Fruit fly (Drosophila melanogaster) whole organism, embryonic: Measurements from ENCODE around the gene CG12177.

Source experiments
- Atf6 ChIP-seq: fragments of 200-800 bp; sonication (Bioruptor generic); IDR thresholded peaks from 2 replicates; pipeline ENCODE4 v1.3.6; 2022; ENCODE audit warnings: missing biosample characterization, missing genetic modification characterization
- C15 ChIP-seq: fragments of 200-800 bp; sonication (Bioruptor generic); IDR thresholded peaks from 3 replicates; pipeline ENCODE4 v1.3.6; 2022; ENCODE audit warnings: missing biosample characterization, missing genetic modification characterization
- CG11247 ChIP-seq: fragments of 200-800 bp; sonication (Bioruptor generic); IDR thresholded peaks from 2 replicates; pipeline ENCODE4 v1.3.6; 2022; ENCODE audit warnings: missing biosample characterization, missing genetic modification characterization
- CG11398 ChIP-seq: fragments of 200-800 bp; sonication (Bioruptor generic); optimal IDR thresholded peaks from 2 replicates; lab custom pipeline; 2016; ENCODE audit warnings: missing biosample characterization, missing genetic modification characterization
- CG12769 ChIP-seq: fragments of 200-800 bp; sonication (Bioruptor generic); optimal IDR thresholded peaks from 2 replicates; lab custom pipeline; 2019; ENCODE audit warnings: missing biosample characterization, mild to moderate bottlenecking, missing genetic modification characterization, moderate library complexity
- CG13775 ChIP-seq: fragments of 200-800 bp; sonication (Bioruptor generic); optimal IDR thresholded peaks from 3 replicates; lab custom pipeline; 2017; ENCODE audit warnings: missing biosample characterization, mild to moderate bottlenecking, missing genetic modification characterization
- CG14965 ChIP-seq: fragments of 200-800 bp; sonication (Bioruptor generic); optimal IDR thresholded peaks from 2 replicates; lab custom pipeline; 2016; ENCODE audit warnings: missing biosample characterization, missing genetic modification characterization, borderline replicate concordance
- CG15011 ChIP-seq: fragments of 200-800 bp; sonication (Bioruptor generic); optimal IDR thresholded peaks from 3 replicates; lab custom pipeline; 2018; ENCODE audit warnings: missing biosample characterization, mild to moderate bottlenecking, missing genetic modification characterization
- CG15601 ChIP-seq: fragments of 200-800 bp; sonication (Bioruptor generic); optimal IDR thresholded peaks from 3 replicates; lab custom pipeline; 2019; ENCODE audit warnings: missing biosample characterization, mild to moderate bottlenecking, missing genetic modification characterization, moderate library complexity
- CG1603 ChIP-seq: fragments of 200-800 bp; sonication (Bioruptor generic); optimal IDR thresholded peaks from 2 replicates; lab custom pipeline; 2019; ENCODE audit warnings: missing biosample characterization, mild to moderate bottlenecking, missing genetic modification characterization, moderate library complexity
- CG16813 ChIP-seq: fragments of 200-800 bp; sonication (Bioruptor generic); IDR thresholded peaks from 3 replicates; pipeline ENCODE4 v1.3.6; 2022; ENCODE audit warnings: missing biosample characterization, missing genetic modification characterization; ENCODE audit not compliant: partially characterized antibody
- CG1832 ChIP-seq: fragments of 200-800 bp; sonication (Bioruptor generic); optimal IDR thresholded peaks from 2 replicates; lab custom pipeline; 2017; ENCODE audit warnings: missing biosample characterization, mild to moderate bottlenecking, missing genetic modification characterization, inconsistent platforms
- CG18476 ChIP-seq: fragments of 200-800 bp; sonication (Bioruptor generic); optimal IDR thresholded peaks from 2 replicates; lab custom pipeline; 2016; ENCODE audit warnings: missing biosample characterization, mild to moderate bottlenecking, missing genetic modification characterization
- CG18619 ChIP-seq: fragments of 200-800 bp; sonication (Bioruptor generic); optimal IDR thresholded peaks from 3 replicates; lab custom pipeline; 2017; ENCODE audit warnings: missing biosample characterization, mild to moderate bottlenecking, missing genetic modification characterization
- CG2202 ChIP-seq: fragments of 200-800 bp; sonication (Bioruptor generic); optimal IDR thresholded peaks from 2 replicates; lab custom pipeline; 2018; ENCODE audit warnings: missing biosample characterization, mild to moderate bottlenecking, missing genetic modification characterization
- CG4404 ChIP-seq: fragments of 200-800 bp; sonication (Bioruptor generic); IDR thresholded peaks from 2 replicates; pipeline ENCODE4 v1.3.6; 2022; ENCODE audit warnings: missing biosample characterization, missing genetic modification characterization
- CG7556 ChIP-seq: fragments of 200-800 bp; sonication (Bioruptor generic); optimal IDR thresholded peaks from 2 replicates; lab custom pipeline; 2017; ENCODE audit warnings: missing biosample characterization, mild to moderate bottlenecking, missing genetic modification characterization
- CG8281 ChIP-seq: fragments of 200-800 bp; sonication (Bioruptor generic); optimal IDR thresholded peaks from 2 replicates; lab custom pipeline; 2018; ENCODE audit warnings: missing biosample characterization, mild to moderate bottlenecking, missing genetic modification characterization, moderate library complexity
- CG8290 ChIP-seq, 3 experiments: fragments of 200-800 bp; sonication (Bioruptor generic); optimal IDR thresholded peaks; 2 replicates each; lab custom pipeline; 2016 to 2019; ENCODE audit warnings: missing biosample characterization in 3 of 3, missing genetic modification characterization in 3 of 3, mild to moderate bottlenecking in 2 of 3, moderate library complexity in 1 of 3
- D ChIP-seq, 2 experiments: fragments of 200-800 bp in 1 of 2; fragments of >200 bp in 1 of 2; sonication (Bioruptor generic) in 1 of 2; optimal IDR thresholded peaks; 2 replicates in 1 of 2; 3 replicates in 1 of 2; lab custom pipeline; 2017; ENCODE audit warnings: mild to moderate bottlenecking in 1 of 2, missing biosample characterization in 1 of 2, missing genetic modification characterization in 1 of 2, missing genetic modification reagents in 1 of 2
- Neu2 ChIP-seq: fragments of 200-800 bp; sonication (Bioruptor generic); optimal IDR thresholded peaks from 3 replicates; lab custom pipeline; 2016; ENCODE audit warnings: missing biosample characterization, missing genetic modification characterization, borderline replicate concordance
- Opbp ChIP-seq: fragments of 200-800 bp; sonication (Bioruptor generic); IDR thresholded peaks from 3 replicates; pipeline ENCODE4 v1.3.6; 2022; ENCODE audit warnings: missing biosample characterization, missing genetic modification characterization; ENCODE audit not compliant: partially characterized antibody
- abd-A ChIP-seq: fragments of 200-800 bp; sonication (Bioruptor generic); optimal IDR thresholded peaks from 3 replicates; lab custom pipeline; 2019; ENCODE audit warnings: missing biosample characterization, mild to moderate bottlenecking, missing genetic modification characterization, moderate library complexity
- ap ChIP-seq: fragments of 200-800 bp; sonication (Bioruptor generic); IDR thresholded peaks from 2 replicates; pipeline ENCODE4 v1.3.6; 2022; ENCODE audit warnings: missing biosample characterization, missing genetic modification characterization
- btn ChIP-seq: fragments of 200-800 bp; sonication (Bioruptor generic); optimal IDR thresholded peaks from 2 replicates; lab custom pipeline; 2016; ENCODE audit warnings: missing biosample characterization, missing genetic modification characterization
- chn ChIP-seq: fragments of 200-800 bp; sonication (Bioruptor generic); optimal IDR thresholded peaks from 2 replicates; lab custom pipeline; 2016; ENCODE audit warnings: missing biosample characterization, missing genetic modification characterization
- emc ChIP-seq: fragments of 200-800 bp; sonication (Bioruptor generic); optimal IDR thresholded peaks from 2 replicates; lab custom pipeline; 2016; ENCODE audit warnings: missing biosample characterization, missing genetic modification characterization
- fd3F ChIP-seq: fragments of 200-800 bp; sonication (Bioruptor generic); optimal IDR thresholded peaks from 2 replicates; lab custom pipeline; 2018; ENCODE audit warnings: missing biosample characterization, mild to moderate bottlenecking, missing genetic modification characterization, moderate library complexity
- gcm ChIP-seq: fragments of 200-800 bp; sonication (Bioruptor generic); optimal IDR thresholded peaks from 2 replicates; lab custom pipeline; 2019; ENCODE audit warnings: missing biosample characterization, mild to moderate bottlenecking, missing genetic modification characterization, moderate library complexity
- gt ChIP-seq: fragments of 200-800 bp; sonication (Bioruptor generic); IDR thresholded peaks from 2 replicates; pipeline ENCODE4 v1.3.6; 2022; ENCODE audit warnings: missing biosample characterization, missing genetic modification characterization
- kah ChIP-seq: fragments of 200-800 bp; sonication (Bioruptor generic); optimal IDR thresholded peaks from 2 replicates; lab custom pipeline; 2018; ENCODE audit warnings: missing biosample characterization, mild to moderate bottlenecking, missing genetic modification characterization
- lilli ChIP-seq: fragments of 200-800 bp; sonication (Bioruptor generic); optimal IDR thresholded peaks from 3 replicates; lab custom pipeline; 2016; ENCODE audit warnings: missing biosample characterization, missing genetic modification characterization
- lov ChIP-seq, 2 experiments: fragments of 200-800 bp in 1 of 2; fragments of >200 bp in 1 of 2; sonication (Bioruptor generic) in 1 of 2; IDR thresholded peaks in 1 of 2; optimal IDR thresholded peaks in 1 of 2; 2 replicates in 1 of 2; 3 replicates in 1 of 2; pipeline versions ENCODE4 v1.3.6 to Lab custom; 2017 to 2022; ENCODE audit warnings: missing biosample characterization in 1 of 2, missing genetic modification characterization in 1 of 2
- mirr ChIP-seq: fragments of 200-800 bp; sonication (Bioruptor generic); optimal IDR thresholded peaks from 3 replicates; lab custom pipeline; 2018; ENCODE audit warnings: missing biosample characterization, mild to moderate bottlenecking, missing genetic modification characterization
- nom ChIP-seq: fragments of 200-800 bp; sonication (Bioruptor generic); optimal IDR thresholded peaks from 2 replicates; lab custom pipeline; 2017; ENCODE audit warnings: missing biosample characterization, missing genetic modification characterization, mild to moderate bottlenecking, moderate library complexity, missing genetic modification reagents
- psq ChIP-seq: fragments of 200-800 bp; sonication (Bioruptor generic); optimal IDR thresholded peaks from 2 replicates; lab custom pipeline; 2017; ENCODE audit warnings: missing biosample characterization, missing genetic modification characterization
- sc ChIP-seq, 3 experiments: fragments of >200 bp in 2 of 3; fragments of 200-800 bp in 1 of 3; sonication (Bioruptor generic) in 1 of 3; optimal IDR thresholded peaks; 2 replicates in 2 of 3; 3 replicates in 1 of 3; lab custom pipeline; 2017; ENCODE audit warnings: mild to moderate bottlenecking in 1 of 3, missing biosample characterization in 1 of 3, missing genetic modification characterization in 1 of 3, missing genetic modification reagents in 1 of 3
- schlank ChIP-seq: fragments of 200-800 bp; sonication (Bioruptor generic); optimal IDR thresholded peaks from 2 replicates; lab custom pipeline; 2018; ENCODE audit warnings: missing biosample characterization, mild to moderate bottlenecking, missing genetic modification characterization
- scrt ChIP-seq: fragments of 200-800 bp; sonication (Bioruptor generic); optimal IDR thresholded peaks from 2 replicates; lab custom pipeline; 2018; ENCODE audit warnings: missing biosample characterization, mild to moderate bottlenecking, missing genetic modification characterization, moderate library complexity
- slbo ChIP-seq: fragments of 200-800 bp; sonication (Bioruptor generic); IDR thresholded peaks from 2 replicates; pipeline ENCODE4 v1.3.6; 2022; ENCODE audit warnings: missing biosample characterization, missing genetic modification characterization
- slou ChIP-seq: fragments of 200-800 bp; sonication (Bioruptor generic); optimal IDR thresholded peaks from 3 replicates; lab custom pipeline; 2016; ENCODE audit warnings: missing biosample characterization, missing genetic modification characterization
- sqz ChIP-seq: fragments of 200-800 bp; sonication (Bioruptor generic); optimal IDR thresholded peaks from 3 replicates; lab custom pipeline; 2018; ENCODE audit warnings: missing biosample characterization, mild to moderate bottlenecking, missing genetic modification characterization
- tap ChIP-seq: fragments of 200-800 bp; optimal IDR thresholded peaks from 3 replicates; lab custom pipeline; 2019; ENCODE audit warnings: missing biosample characterization, mild to moderate bottlenecking, missing genetic modification characterization, moderate library complexity
- ttk ChIP-seq: fragments of 200-800 bp; sonication (Bioruptor generic); IDR thresholded peaks from 2 replicates; pipeline ENCODE4 v2.1.2; 2022; ENCODE audit warnings: missing biosample characterization, missing genetic modification characterization
- unpg ChIP-seq: fragments of 200-800 bp; sonication (Bioruptor generic); optimal IDR thresholded peaks from 3 replicates; lab custom pipeline; 2018; ENCODE audit warnings: missing biosample characterization, mild to moderate bottlenecking, missing genetic modification characterization, moderate library complexity
- usp ChIP-seq: fragments of >200 bp; optimal IDR thresholded peaks from 2 replicates; lab custom pipeline; 2017; ENCODE audit warnings: missing biosample characterization, missing genetic modification characterization
- yki ChIP-seq: fragments of >200 bp; optimal IDR thresholded peaks from 3 replicates; lab custom pipeline; 2018

CG12177 gene

dm6 chrX:13632606-13633005 lies 47.7 kb downstream of the CG12177 start (continued):
- TF ChIP-seq CG15601 (tag; lab: Kevin White, UChicago) (peak; percentile 25), gcm (peak; percentile 11), mirr (GFP tag; lab: Kevin White, UChicago) (peak; percentile 36), scrt (GFP tag; lab: Kevin White, UChicago) (no peak), CG12769 (tag; lab: Kevin White, UChicago) (peak; percentile 37), CG1603 (no peak), kah (GFP tag; lab: Kevin White, UChicago) (no peak), CG15011 (GFP tag; lab: Kevin White, UChicago) (peak; percentile 25), unpg (GFP tag; lab: Kevin White, UChicago) (no peak), gt (no peak), CG4404 (GFP tag; lab: Robert Waterston, UW) (no peak), lov (optimal IDR thresholded peaks at IDR 0.05; lab: Kevin White, UChicago) (no peak), lov (GFP tag; IDR thresholded peaks at IDR 0.05; lab: Robert Waterston, UW) (no peak), yki (lab: Kevin White, UChicago) (no peak), lilli (GFP tag; lab: Kevin White, UChicago) (no peak)

dm6 chrX:13630290-13630900 lies 49.9 kb downstream of the CG12177 start:
- TF ChIP-seq CG14965 (no peak), CG8281 (no peak), CG11247 (GFP tag; lab: Robert Waterston, UW) (no peak), abd-A (tag; lab: Kevin White, UChicago) (no peak), CG16813 (GFP tag; lab: Robert Waterston, UW) (no peak), slbo (GFP tag; lab: Robert Waterston, UW) (peak; percentile 21; the same call in 1 of the 2 replicates), CG8290 (GFP tag; optimal IDR thresholded peaks at IDR 0.05; lab: Kevin White, UChicago) (no peak), CG8290 (tag; optimal IDR thresholded peaks at IDR 0.05; lab: Kevin White, UChicago) (no peak), Opbp (GFP tag; lab: Robert Waterston, UW) (no peak), ttk (GFP tag; lab: Robert Waterston, UW) (no peak), schlank (tag; lab: Kevin White, UChicago) (no peak), fd3F (no peak), CG13775 (GFP tag; lab: Kevin White, UChicago) (no peak), sqz (no peak), C15 (GFP tag; lab: Robert Waterston, UW) (no peak), Atf6 (GFP tag; lab: Robert Waterston, UW) (0 out of 2 replicates have a peak, but pooled peaks have one; percentile 12), chn (GFP tag; lab: Kevin White, UChicago) (peak; percentile 17), CG1832 (GFP tag; lab: Kevin White, UChicago) (no peak), tap (no peak), ap (GFP tag; lab: Robert Waterston, UW) (no peak), CG11398 (GFP tag; lab: Kevin White, UChicago) (no peak), psq (no peak), emc (GFP tag; lab: Kevin White, UChicago) (no peak), slou (GFP tag; lab: Kevin White, UChicago) (no peak), sc (optimal IDR thresholded peaks at IDR 0.05; lab: Kevin White, UChicago) (no peak), sc (GFP tag; optimal IDR thresholded peaks at IDR 0.05; lab: Kevin White, UChicago) (no peak), CG18619 (no peak), CG2202 (no peak), lilli (GFP tag; lab: Kevin White, UChicago) (peak; percentile 20), btn (GFP tag; lab: Kevin White, UChicago) (no peak), D (optimal IDR thresholded peaks at IDR 0.05; lab: Kevin White, UChicago) (no peak), D (GFP tag; optimal IDR thresholded peaks at IDR 0.05; lab: Kevin White, UChicago) (no peak), CG7556 (GFP tag; lab: Kevin White, UChicago) (no peak), Neu2 (GFP tag; lab: Kevin White, UChicago) (no peak), nom (GFP tag; lab: Kevin White, UChicago) (no peak), CG18476 (GFP tag; lab: Kevin White, UChicago) (no peak), usp (no peak)
